Worm (Caenorhabditis elegans): ENCODE data around the gene F08G2.7.
A peak's percentile ranks its signal among the peaks of the same experiment; 100 is the strongest.

ce11 chrII:13847366-13847765 lies 6.4 kb upstream of the F08G2.7 start:
- TF ChIP-seq ama-1 (optimal IDR thresholded peaks at IDR 0.05) (no peak), ets-7 (tag; optimal IDR thresholded peaks at IDR 0.05) (no peak), tra-4 (tag; optimal IDR thresholded peaks at IDR 0.05) (no peak), pes-1 (GFP tag; IDR thresholded peaks at IDR 0.05) (no peak), tbx-37 (GFP tag; conservative IDR thresholded peaks at IDR 0.05) (no peak), sea-1 (GFP tag; conservative IDR thresholded peaks at IDR 0.05) (no peak), hmbx-1 (tag; optimal IDR thresholded peaks at IDR 0.05) (no peak), flt-1 (GFP tag; IDR thresholded peaks at IDR 0.05) (peak; percentile 41; the same call in 1 of the 2 replicates), scrt-1 (GFP tag; IDR thresholded peaks at IDR 0.05) (no peak)
